Fruit fly (Drosophila melanogaster) whole organism, adult: Measurements from ENCODE around the gene Rheb.

Experiments used
- CG11617 ChIP-seq: fragments of 200-800 bp; sonication (Bioruptor generic); optimal IDR thresholded peaks from 2 replicates; lab custom pipeline; 2017; ENCODE audit warnings: mild to moderate bottlenecking, missing biosample characterization, missing genetic modification reagents, missing genetic modification characterization
- CG12768 ChIP-seq: fragments of 200-800 bp; sonication (Bioruptor generic); optimal IDR thresholded peaks from 2 replicates; lab custom pipeline; 2017; ENCODE audit warnings: missing biosample characterization, missing genetic modification characterization, mild to moderate bottlenecking, moderate library complexity, missing genetic modification reagents
- CG14711 ChIP-seq: fragments of 200-800 bp; sonication (Bioruptor generic); optimal IDR thresholded peaks from 2 replicates; lab custom pipeline; 2018; ENCODE audit warnings: missing biosample characterization, mild to moderate bottlenecking, missing genetic modification characterization, moderate library complexity
- CG1620 ChIP-seq: fragments of 200-800 bp; sonication (Bioruptor generic); optimal IDR thresholded peaks from 2 replicates; lab custom pipeline; 2016; ENCODE audit warnings: missing biosample characterization, missing genetic modification characterization
- CG33017 ChIP-seq: fragments of 200-800 bp; sonication (Bioruptor generic); optimal IDR thresholded peaks from 2 replicates; lab custom pipeline; 2018; ENCODE audit warnings: missing biosample characterization, mild to moderate bottlenecking, missing genetic modification characterization, moderate library complexity
- CG5204 ChIP-seq: fragments of 200-800 bp; sonication (Bioruptor generic); optimal IDR thresholded peaks from 2 replicates; lab custom pipeline; 2016; ENCODE audit warnings: missing biosample characterization, missing genetic modification characterization
- CG7045 ChIP-seq: fragments of 200-800 bp; sonication (Bioruptor generic); optimal IDR thresholded peaks from 2 replicates; lab custom pipeline; 2017; ENCODE audit warnings: missing biosample characterization, mild to moderate bottlenecking, missing genetic modification characterization
- CG7101 ChIP-seq: fragments of 200-800 bp; sonication (Bioruptor generic); optimal IDR thresholded peaks from 2 replicates; lab custom pipeline; 2018; ENCODE audit warnings: missing biosample characterization, mild to moderate bottlenecking, missing genetic modification characterization, moderate library complexity
- Clk ChIP-seq: fragments of 200-800 bp; sonication (Bioruptor generic); optimal IDR thresholded peaks from 2 replicates; lab custom pipeline; 2017; ENCODE audit warnings: missing biosample characterization, missing genetic modification characterization
- Crg-1 ChIP-seq: fragments of 200-800 bp; sonication (Bioruptor generic); optimal IDR thresholded peaks from 2 replicates; lab custom pipeline; 2016; ENCODE audit warnings: missing biosample characterization, missing genetic modification characterization
- Hr96 ChIP-seq: fragments of 200-800 bp; sonication (Bioruptor generic); optimal IDR thresholded peaks from 2 replicates; lab custom pipeline; 2016; ENCODE audit warnings: missing biosample characterization, missing genetic modification characterization
- Mnt ChIP-seq: fragments of 200-800 bp; sonication (Bioruptor generic); optimal IDR thresholded peaks from 2 replicates; lab custom pipeline; 2016; ENCODE audit warnings: missing biosample characterization, mild to moderate bottlenecking, missing genetic modification characterization
- bab1 ChIP-seq: fragments of 200-800 bp; sonication (Bioruptor generic); optimal IDR thresholded peaks from 3 replicates; lab custom pipeline; 2019; ENCODE audit warnings: missing biosample characterization, mild to moderate bottlenecking, missing genetic modification characterization, moderate library complexity
- cic ChIP-seq: fragments of 200-800 bp; sonication (Bioruptor generic); optimal IDR thresholded peaks from 2 replicates; lab custom pipeline; 2017; ENCODE audit warnings: missing biosample characterization, mild to moderate bottlenecking, missing genetic modification characterization, moderate library complexity
- cnc ChIP-seq, 2 experiments: fragments of >200 bp; optimal IDR thresholded peaks; 2 replicates each; lab custom pipeline; 2017
- kay ChIP-seq: fragments of 200-800 bp; sonication (Bioruptor generic); peaks from one replicate; lab custom pipeline; 2016; ENCODE audit warnings: missing biosample characterization, missing genetic modification characterization, borderline replicate concordance
- ovo ChIP-seq: fragments of 200-800 bp; sonication (Bioruptor generic); optimal IDR thresholded peaks from 2 replicates; lab custom pipeline; 2016; ENCODE audit warnings: missing biosample characterization, missing genetic modification characterization
- pad ChIP-seq: fragments of 200-800 bp; sonication (Bioruptor generic); optimal IDR thresholded peaks from 3 replicates; lab custom pipeline; 2017; ENCODE audit warnings: missing biosample characterization, missing genetic modification characterization, mild to moderate bottlenecking, moderate library complexity, missing genetic modification reagents
- tj ChIP-seq: fragments of 200-800 bp; sonication (Bioruptor generic); optimal IDR thresholded peaks from 3 replicates; lab custom pipeline; 2017; ENCODE audit warnings: missing biosample characterization, mild to moderate bottlenecking, missing genetic modification characterization, moderate library complexity
- toe ChIP-seq: fragments of 200-800 bp; sonication (Bioruptor generic); optimal IDR thresholded peaks from 2 replicates; lab custom pipeline; 2016; ENCODE audit warnings: missing biosample characterization, missing genetic modification characterization

The Rheb gene

dm6 chr3R:5592009-5592572 is 23.4 kb downstream of the Rheb start:
- no peak for TF ChIP-seq cnc (optimal IDR thresholded peaks at IDR 0.05; lab: Kevin White, UChicago)
- TF ChIP-seq CG5204, result no peak
- TF ChIP-seq CG14711 (tag; lab: Kevin White, UChicago), result no peak
- no peak for TF ChIP-seq CG11617 (GFP tag; lab: Kevin White, UChicago)
- no peak for TF ChIP-seq CG33017
- no peak for TF ChIP-seq Clk (GFP tag; lab: Kevin White, UChicago)
- no peak for TF ChIP-seq CG1620 (GFP tag; lab: Kevin White, UChicago)
- TF ChIP-seq CG12768 (GFP tag; lab: Kevin White, UChicago), result peak; percentile 41
- peak; percentile 74 for TF ChIP-seq pad
- peak; percentile 67 for TF ChIP-seq cic (GFP tag; lab: Kevin White, UChicago)
- TF ChIP-seq Hr96 (GFP tag; lab: Kevin White, UChicago), result no peak
- TF ChIP-seq toe (GFP tag; lab: Kevin White, UChicago), result no peak
- peak; percentile 16 for TF ChIP-seq CG7101 (tag; lab: Kevin White, UChicago)
- peak; percentile 20 for TF ChIP-seq tj (GFP tag; lab: Kevin White, UChicago)
- TF ChIP-seq ovo (GFP tag; lab: Kevin White, UChicago), result no peak
- TF ChIP-seq Crg-1 (GFP tag; lab: Kevin White, UChicago), result no peak
- no peak for TF ChIP-seq kay (GFP tag; lab: Kevin White, UChicago)
- TF ChIP-seq CG7045 (GFP tag; lab: Kevin White, UChicago), result no peak
- peak; percentile 15 for TF ChIP-seq bab1 (GFP tag; lab: Kevin White, UChicago)
- peak; percentile 62 for TF ChIP-seq Mnt (GFP tag; lab: Kevin White, UChicago)

dm6 chr3R:5594878-5595277 is 26.2 kb downstream of the Rheb start:
- no peak for TF ChIP-seq CG11617 (GFP tag; lab: Kevin White, UChicago)
- TF ChIP-seq tj (GFP tag; lab: Kevin White, UChicago), result peak; percentile 40

- TF ChIP-seq CG11617 (GFP tag; lab: Kevin White, UChicago), result no peak
- peak; percentile 4 for TF ChIP-seq ovo (GFP tag; lab: Kevin White, UChicago)
- TF ChIP-seq kay (GFP tag; lab: Kevin White, UChicago), result no peak
- TF ChIP-seq toe (GFP tag; lab: Kevin White, UChicago), result no peak
- peak; percentile 8 for TF ChIP-seq tj (GFP tag; lab: Kevin White, UChicago)
- peak; percentile 45 for TF ChIP-seq cic (GFP tag; lab: Kevin White, UChicago)
- peak; percentile 97 for TF ChIP-seq Mnt (GFP tag; lab: Kevin White, UChicago)
- TF ChIP-seq CG14711 (tag; lab: Kevin White, UChicago), result peak; percentile 36
- no peak for TF ChIP-seq Crg-1 (GFP tag; lab: Kevin White, UChicago)
- TF ChIP-seq cnc (optimal IDR thresholded peaks at IDR 0.05; lab: Kevin White, UChicago), result no peak
Measured at dm6 chr3R:5599521-5600360, 31.0 kb downstream of the Rheb start.

- TF ChIP-seq cnc (optimal IDR thresholded peaks at IDR 0.05; lab: Kevin White, UChicago), result peak; percentile 63 to 95
- TF ChIP-seq CG7045 (GFP tag; lab: Kevin White, UChicago), result peak; percentile 66
- TF ChIP-seq Hr96 (GFP tag; lab: Kevin White, UChicago), result no peak
- TF ChIP-seq CG7101 (tag; lab: Kevin White, UChicago), result peak; percentile 69
- TF ChIP-seq CG5204, result no peak
- TF ChIP-seq tj (GFP tag; lab: Kevin White, UChicago), result peak; percentile 67
- TF ChIP-seq CG11617 (GFP tag; lab: Kevin White, UChicago), result peak; percentile 65
- TF ChIP-seq cic (GFP tag; lab: Kevin White, UChicago), result peak; percentile 87
- TF ChIP-seq CG14711 (tag; lab: Kevin White, UChicago), result no peak
- no peak for TF ChIP-seq Crg-1 (GFP tag; lab: Kevin White, UChicago)
- peak; percentile 97 for TF ChIP-seq kay (GFP tag; lab: Kevin White, UChicago)
- peak; percentile 49 for TF ChIP-seq bab1 (GFP tag; lab: Kevin White, UChicago)
- TF ChIP-seq Clk (GFP tag; lab: Kevin White, UChicago), result no peak
- peak; percentile 76 for TF ChIP-seq ovo (GFP tag; lab: Kevin White, UChicago)
- peak; percentile 32 for TF ChIP-seq CG1620 (GFP tag; lab: Kevin White, UChicago)
- TF ChIP-seq CG12768 (GFP tag; lab: Kevin White, UChicago), result peak; percentile 87
- TF ChIP-seq toe (GFP tag; lab: Kevin White, UChicago), result no peak
- TF ChIP-seq CG33017, result peak; percentile 74
- TF ChIP-seq pad, result peak; percentile 67
- TF ChIP-seq Mnt (GFP tag; lab: Kevin White, UChicago), result peak; percentile 96
Measured at dm6 chr3R:5600361-5601043, 31.8 kb downstream of the Rheb start.

dm6 chr3R:5601044-5601523 is 32.4 kb downstream of the Rheb start, which contains the start of the genes kra and SecS:
kra (minus strand) TSS chr3R:5601136.
SecS (plus strand) TSS chr3R:5601433.
- TF ChIP-seq toe (GFP tag; lab: Kevin White, UChicago), result no peak
- peak; percentile 81 for TF ChIP-seq CG11617 (GFP tag; lab: Kevin White, UChicago)
- TF ChIP-seq cic (GFP tag; lab: Kevin White, UChicago), result no peak
- no peak for TF ChIP-seq Mnt (GFP tag; lab: Kevin White, UChicago)
- peak; percentile 80 for TF ChIP-seq CG1620 (GFP tag; lab: Kevin White, UChicago)
- no peak for TF ChIP-seq pad
- no peak for TF ChIP-seq cnc (optimal IDR thresholded peaks at IDR 0.05; lab: Kevin White, UChicago)
- peak; percentile 60 for TF ChIP-seq CG14711 (tag; lab: Kevin White, UChicago)
- no peak for TF ChIP-seq Hr96 (GFP tag; lab: Kevin White, UChicago)
- peak; percentile 25 for TF ChIP-seq Clk (GFP tag; lab: Kevin White, UChicago)
- no peak for TF ChIP-seq tj (GFP tag; lab: Kevin White, UChicago)
- TF ChIP-seq CG5204, result no peak
- TF ChIP-seq CG33017, result peak; percentile 41
- TF ChIP-seq ovo (GFP tag; lab: Kevin White, UChicago), result peak; percentile 69
- TF ChIP-seq CG12768 (GFP tag; lab: Kevin White, UChicago), result peak; percentile 14
- peak; percentile 76 for TF ChIP-seq Crg-1 (GFP tag; lab: Kevin White, UChicago)
- peak; percentile 46 for TF ChIP-seq bab1 (GFP tag; lab: Kevin White, UChicago)
- peak; percentile 9 for TF ChIP-seq CG7045 (GFP tag; lab: Kevin White, UChicago)
- TF ChIP-seq kay (GFP tag; lab: Kevin White, UChicago), result peak; percentile 94
- TF ChIP-seq CG7101 (tag; lab: Kevin White, UChicago), result peak; percentile 70
